Worm (Caenorhabditis elegans) whole organism, L2 larva: ENCODE data around the gene F40A3.3.

ENCODE experiments used
- C34F6.9 ChIP-seq: fragments of 150-350 bp; optimal IDR thresholded peaks from 2 replicates; lab custom pipeline; 2014; ENCODE audit warnings: missing biosample characterization, missing genetic modification characterization
- F13H6.1 ChIP-seq: sonication (generic microtip); optimal IDR thresholded peaks from 2 replicates; lab custom pipeline; 2016; ENCODE audit warnings: missing genetic modification characterization, missing compliant biosample characterization
- ama-1 ChIP-seq: fragments of 150-350 bp; optimal IDR thresholded peaks from 2 replicates; lab custom pipeline; 2018; ENCODE audit warnings: inconsistent platforms
- blmp-1 ChIP-seq: sonication (generic microtip); optimal IDR thresholded peaks from 2 replicates; lab custom pipeline; 2017; ENCODE audit warnings: missing genetic modification characterization, mild to moderate bottlenecking, missing compliant biosample characterization, antibody characterized with exemption, moderate library complexity; ENCODE audit not compliant: insufficient read depth
- elt-3 ChIP-seq: sonication (generic microtip); optimal IDR thresholded peaks from 2 replicates; lab custom pipeline; 2017; ENCODE audit warnings: missing biosample characterization, missing genetic modification characterization
- lin-39 ChIP-seq: fragments of 150-350 bp; optimal IDR thresholded peaks from 2 replicates; lab custom pipeline; 2014; ENCODE audit warnings: missing biosample characterization, missing genetic modification reagents, missing genetic modification characterization
- mab-5 ChIP-seq: fragments of 150-350 bp; optimal IDR thresholded peaks from 2 replicates; lab custom pipeline; 2014; ENCODE audit warnings: missing biosample characterization, missing genetic modification characterization
- mbf-1 ChIP-seq: sonication (generic microtip); optimal IDR thresholded peaks from 2 replicates; lab custom pipeline; 2017; ENCODE audit warnings: missing biosample characterization, missing genetic modification characterization
- mdl-1 ChIP-seq, 2 experiments: fragments of 150-350 bp in 1 of 2; sonication (generic microtip) in 1 of 2; optimal IDR thresholded peaks; 2 replicates each; lab custom pipeline; 2017; ENCODE audit warnings: missing biosample characterization in 2 of 2, missing genetic modification characterization in 2 of 2
- nhr-10 ChIP-seq: sonication (generic microtip); optimal IDR thresholded peaks from 2 replicates; lab custom pipeline; 2017; ENCODE audit warnings: missing biosample characterization, missing genetic modification characterization
- nhr-11 ChIP-seq: fragments of 150-350 bp; optimal IDR thresholded peaks from 2 replicates; lab custom pipeline; 2014; ENCODE audit warnings: missing biosample characterization, missing genetic modification characterization
- unc-62 ChIP-seq: fragments of 150-350 bp; optimal IDR thresholded peaks from 2 replicates; lab custom pipeline; 2014; ENCODE audit warnings: missing biosample characterization, missing genetic modification reagents, missing genetic modification characterization
- ztf-11 ChIP-seq: sonication (generic microtip); optimal IDR thresholded peaks from 2 replicates; lab custom pipeline; 2017; ENCODE audit warnings: missing biosample characterization, missing genetic modification characterization
- ztf-4 ChIP-seq: fragments of 150-350 bp; optimal IDR thresholded peaks from 2 replicates; lab custom pipeline; 2014; ENCODE audit warnings: missing biosample characterization, missing genetic modification characterization

- TF ChIP-seq elt-3 (tag; lab: Kevin White, UChicago) = no peak
- TF ChIP-seq mdl-1 (tag; optimal IDR thresholded peaks at IDR 0.05; lab: Kevin White, UChicago) = no peak
- TF ChIP-seq unc-62 (GFP tag; lab: Kevin White, UChicago) = no peak
- TF ChIP-seq blmp-1 (tag; lab: Kevin White, UChicago) = no peak
- TF ChIP-seq nhr-10 (tag; lab: Kevin White, UChicago) = no peak
- no peak for TF ChIP-seq ama-1 (lab: Kevin White, UChicago)
- no peak for TF ChIP-seq mbf-1 (tag; lab: Kevin White, UChicago)
- TF ChIP-seq F13H6.1 (tag; lab: Kevin White, UChicago) = no peak
- TF ChIP-seq nhr-11 (tag; lab: Kevin White, UChicago) = no peak
- TF ChIP-seq C34F6.9 (tag; lab: Kevin White, UChicago) = no peak
- no peak for TF ChIP-seq lin-39
- no peak for TF ChIP-seq mab-5
- TF ChIP-seq ztf-11 (tag; lab: Kevin White, UChicago) = no peak
- no peak for TF ChIP-seq ztf-4 (tag; lab: Kevin White, UChicago)
Measured at ce11 chrV:7830952-7831351, 46.3 kb upstream of the F40A3.3 start.
